Worm (Caenorhabditis elegans) whole organism, young adult: ENCODE results near the gene F54D5.23.

Experiments
- F33H1.4 ChIP-seq: fragments of 200-800 bp; sonication (Bioruptor generic); IDR thresholded peaks from 2 replicates; pipeline ENCODE4 v1.3.6; 2022; ENCODE audit warnings: missing genetic modification reagents, missing genetic modification characterization, missing compliant biosample characterization
- F57C9.4 ChIP-seq: sonication (generic microtip); optimal IDR thresholded peaks from 2 replicates; lab custom pipeline; 2017; ENCODE audit warnings: mild to moderate bottlenecking, missing genetic modification characterization, missing compliant biosample characterization
- Y56A3A.18 ChIP-seq: fragments of 200-800 bp; sonication (Bioruptor generic); IDR thresholded peaks from 2 replicates; pipeline ENCODE4 v1.3.6; 2022; ENCODE audit warnings: missing genetic modification reagents, missing genetic modification characterization, missing compliant biosample characterization
- Y95B8A.8 ChIP-seq: fragments of 200-800 bp; sonication (Bioruptor generic); IDR thresholded peaks from 2 replicates; pipeline ENCODE4 v1.3.6; 2022; ENCODE audit warnings: missing genetic modification reagents, missing genetic modification characterization, missing compliant biosample characterization
- ZK185.1 ChIP-seq: sonication (generic microtip); optimal IDR thresholded peaks from 2 replicates; lab custom pipeline; 2016; ENCODE audit warnings: mild to moderate bottlenecking, missing genetic modification characterization, missing compliant biosample characterization; ENCODE audit not compliant: poor library complexity, severe bottlenecking
- aptf-2 ChIP-seq: fragments of 200-800 bp; sonication (Bioruptor generic); conservative IDR thresholded peaks from 2 replicates; pipeline ENCODE4 v1.3.6; 2022; ENCODE audit warnings: missing genetic modification reagents, missing genetic modification characterization, missing compliant biosample characterization
- ceh-27 ChIP-seq: fragments of 200-800 bp; sonication (Bioruptor generic); optimal IDR thresholded peaks from 2 replicates; lab custom pipeline; 2018; ENCODE audit warnings: mild to moderate bottlenecking, missing genetic modification characterization, moderate library complexity, missing compliant biosample characterization
- ceh-79 ChIP-seq: sonication (generic microtip); optimal IDR thresholded peaks from 2 replicates; lab custom pipeline; 2017; ENCODE audit warnings: mild to moderate bottlenecking, missing genetic modification characterization, missing compliant biosample characterization
- ceh-91 ChIP-seq: fragments of 200-800 bp; sonication (Bioruptor generic); IDR thresholded peaks from 2 replicates; pipeline ENCODE4 v1.3.6; 2022; ENCODE audit warnings: missing genetic modification reagents, missing genetic modification characterization, missing compliant biosample characterization
- efl-1 ChIP-seq: fragments of 150-350 bp; optimal IDR thresholded peaks from 2 replicates; lab custom pipeline; 2014; ENCODE audit warnings: missing biosample characterization, missing genetic modification reagents, missing genetic modification characterization
- egl-18 ChIP-seq: fragments of 200-800 bp; sonication (Bioruptor generic); IDR thresholded peaks from 2 replicates; pipeline ENCODE4 v1.3.6; 2022; ENCODE audit warnings: missing genetic modification reagents, missing genetic modification characterization, missing compliant biosample characterization
- egl-44 ChIP-seq: fragments of 200-800 bp; sonication (Bioruptor generic); IDR thresholded peaks from 2 replicates; pipeline ENCODE4 v1.3.6; 2022; ENCODE audit warnings: missing genetic modification reagents, missing genetic modification characterization, missing compliant biosample characterization
- hmg-1.2 ChIP-seq: fragments of 200-800 bp; sonication (Bioruptor generic); IDR thresholded peaks from 2 replicates; pipeline ENCODE4 v1.3.6; 2022; ENCODE audit warnings: missing genetic modification reagents, missing genetic modification characterization, missing compliant biosample characterization
- let-526 ChIP-seq: fragments of 200-800 bp; sonication (Bioruptor generic); IDR thresholded peaks from 2 replicates; pipeline ENCODE4 v1.3.6; 2022; ENCODE audit warnings: missing genetic modification reagents, missing genetic modification characterization, missing compliant biosample characterization
- lin-35 ChIP-seq, 3 experiments: fragments of 150-350 bp in 2 of 3; sonication (generic microtip) in 1 of 3; optimal IDR thresholded peaks; 2 replicates each; lab custom pipeline; 2014 to 2018; ENCODE audit warnings: missing biosample characterization in 3 of 3, missing genetic modification characterization in 3 of 3, missing genetic modification reagents in 3 of 3
- lin-54 ChIP-seq: fragments of 200-800 bp; sonication (Bioruptor generic); optimal IDR thresholded peaks from 2 replicates; lab custom pipeline; 2018; ENCODE audit warnings: mild to moderate bottlenecking, missing genetic modification characterization, missing compliant biosample characterization
- lsy-27 ChIP-seq: sonication (generic microtip); optimal IDR thresholded peaks from 2 replicates; lab custom pipeline; 2017; ENCODE audit warnings: missing genetic modification characterization, mild to moderate bottlenecking, missing compliant biosample characterization, antibody characterized with exemption, missing genotype, borderline replicate concordance; ENCODE audit not compliant: insufficient read depth
- madf-10 ChIP-seq: sonication (generic microtip); optimal IDR thresholded peaks from 2 replicates; lab custom pipeline; 2016; ENCODE audit warnings: mild to moderate bottlenecking, missing genetic modification characterization, missing compliant biosample characterization
- madf-3 ChIP-seq: fragments of 200-800 bp; sonication (Bioruptor generic); IDR thresholded peaks from 2 replicates; pipeline ENCODE4 v1.3.6; 2022; ENCODE audit warnings: missing genetic modification reagents, missing genetic modification characterization, missing compliant biosample characterization
- mcd-1 ChIP-seq: fragments of 200-800 bp; sonication (Bioruptor generic); IDR thresholded peaks from 2 replicates; pipeline ENCODE4 v1.3.6; 2022; ENCODE audit warnings: missing genetic modification reagents, missing genetic modification characterization, missing compliant biosample characterization
- nfyb-1 ChIP-seq: fragments of 200-800 bp; sonication (Bioruptor generic); IDR thresholded peaks from 2 replicates; pipeline ENCODE4 v1.3.6; 2022; ENCODE audit warnings: missing genetic modification reagents, missing genetic modification characterization, missing compliant biosample characterization
- nhr-27 ChIP-seq: fragments of 200-800 bp; sonication (Bioruptor generic); optimal IDR thresholded peaks from 2 replicates; lab custom pipeline; 2018; ENCODE audit warnings: mild to moderate bottlenecking, missing genetic modification characterization, moderate library complexity, missing compliant biosample characterization
- nhr-80 ChIP-seq: sonication (generic microtip); optimal IDR thresholded peaks from 2 replicates; lab custom pipeline; 2016; ENCODE audit warnings: missing genetic modification characterization, missing compliant biosample characterization
- pha-4 ChIP-seq: fragments of 150-350 bp; sonication (generic microtip); optimal IDR thresholded peaks from 2 replicates; lab custom pipeline; 2014; ENCODE audit warnings: missing biosample characterization, missing genetic modification reagents, missing genetic modification characterization
- rpc-1 ChIP-seq, 2 experiments: fragments of 150-350 bp in 1 of 2; sonication (generic microtip) in 1 of 2; optimal IDR thresholded peaks; 2 replicates each; lab custom pipeline; 2014 to 2018; ENCODE audit warnings: missing biosample characterization in 1 of 2, missing genetic modification characterization in 1 of 2, missing genetic modification reagents in 1 of 2, missing genotype in 1 of 2
- sdz-38 ChIP-seq: sonication (generic microtip); optimal IDR thresholded peaks from 2 replicates; lab custom pipeline; 2016; ENCODE audit warnings: missing genotype, missing genetic modification characterization, missing compliant biosample characterization
- snpc-1.1 ChIP-seq: sonication (generic microtip); optimal IDR thresholded peaks from 2 replicates; lab custom pipeline; 2017; ENCODE audit warnings: missing genetic modification characterization, mild to moderate bottlenecking, missing compliant biosample characterization, antibody characterized with exemption, moderate library complexity, missing genotype, missing genetic modification reagents; ENCODE audit not compliant: insufficient read depth
- unc-62 ChIP-seq: fragments of 150-350 bp; optimal IDR thresholded peaks from 2 replicates; lab custom pipeline; 2014; ENCODE audit warnings: missing biosample characterization, missing genetic modification reagents, missing genetic modification characterization
- zfh-2 ChIP-seq: fragments of 200-800 bp; sonication (Bioruptor generic); conservative IDR thresholded peaks from 2 replicates; pipeline ENCODE4 v1.3.6; 2022; ENCODE audit warnings: missing genetic modification reagents, missing genetic modification characterization, missing compliant biosample characterization
- zim-3 ChIP-seq: sonication (generic microtip); optimal IDR thresholded peaks from 2 replicates; lab custom pipeline; 2017; ENCODE audit warnings: mild to moderate bottlenecking, missing genetic modification characterization, moderate library complexity, missing compliant biosample characterization
- ztf-26 ChIP-seq: sonication (generic microtip); optimal IDR thresholded peaks from 2 replicates; lab custom pipeline; 2017; ENCODE audit warnings: missing genetic modification characterization, missing compliant biosample characterization
- ztf-3 ChIP-seq: fragments of 200-800 bp; sonication (Bioruptor generic); optimal IDR thresholded peaks from 2 replicates; lab custom pipeline; 2018; ENCODE audit warnings: mild to moderate bottlenecking, missing genetic modification characterization, missing compliant biosample characterization

The F54D5.23 gene

ce11 chrII:11611462-11611861 is 42.4 kb upstream of the F54D5.23 start:
- TF ChIP-seq sdz-38 (tag; lab: Kevin White, UChicago) (no peak), nhr-27 (tag; lab: Kevin White, UChicago) (no peak), ztf-26 (tag; lab: Kevin White, UChicago) (peak; percentile 13), egl-44 (no peak), nhr-80 (tag; lab: Kevin White, UChicago) (peak; percentile 48)

ce11 chrII:11604613-11605012 is 35.5 kb upstream of the F54D5.23 start:
- TF ChIP-seq zim-3 (tag; lab: Kevin White, UChicago) (no peak), nhr-80 (tag; lab: Kevin White, UChicago) (peak; percentile 67), Y95B8A.8 (no peak), ceh-27 (GFP tag; lab: Kevin White, UChicago) (no peak), ztf-3 (GFP tag; lab: Kevin White, UChicago) (no peak)

ce11 chrII:11602387-11602960 is 33.4 kb upstream of the F54D5.23 start:
- no peak for TF ChIP-seq lin-35 (GFP tag; optimal IDR thresholded peaks at IDR 0.05; lab: Kevin White, UChicago)
- no peak for TF ChIP-seq madf-3 (GFP tag; lab: Robert Waterston, UW)
- no peak for TF ChIP-seq zim-3 (tag; lab: Kevin White, UChicago)
- peak; percentile 78 for TF ChIP-seq zfh-2 (GFP tag; lab: Robert Waterston, UW)
- TF ChIP-seq F33H1.4 (GFP tag; lab: Robert Waterston, UW) = no peak

- TF ChIP-seq ztf-3 (GFP tag; lab: Kevin White, UChicago) = no peak
- no peak for TF ChIP-seq madf-10 (tag; lab: Kevin White, UChicago)
- no peak for TF ChIP-seq ceh-91 (GFP tag; lab: Robert Waterston, UW)
- TF ChIP-seq ZK185.1 (tag; lab: Kevin White, UChicago) = no peak
- TF ChIP-seq hmg-1.2 = no peak
Observed at ce11 chrII:11600711-11601110, 31.6 kb upstream of the F54D5.23 start, which contains the start of gene F07A11.4. Gene F07A11.4 (plus strand): TSS chrII:11601011.

ce11 chrII:11599751-11600150 is 30.7 kb upstream of the F54D5.23 start, which contains the start of gene npp-5:
Gene npp-5 (minus strand): TSS chrII:11599809.
- no peak for TF ChIP-seq F57C9.4 (tag; lab: Kevin White, UChicago)
- TF ChIP-seq mcd-1 (GFP tag; lab: Robert Waterston, UW) = peak; percentile 63; the same call in 1 of the 2 replicates
- TF ChIP-seq Y56A3A.18 (GFP tag; lab: Robert Waterston, UW) = no peak
- no peak for TF ChIP-seq snpc-1.1 (tag; lab: Kevin White, UChicago)
- TF ChIP-seq unc-62 = no peak
- no peak for TF ChIP-seq egl-18 (GFP tag; lab: Robert Waterston, UW)
- TF ChIP-seq aptf-2 (GFP tag; lab: Robert Waterston, UW) = no peak
- TF ChIP-seq pha-4 (tag; lab: Kevin White, UChicago) = no peak
- no peak for TF ChIP-seq lsy-27 (tag; lab: Kevin White, UChicago)
- TF ChIP-seq rpc-1 (optimal IDR thresholded peaks at IDR 0.05; lab: Kevin White, UChicago) = no peak
- no peak for TF ChIP-seq rpc-1 (tag; optimal IDR thresholded peaks at IDR 0.05; lab: Kevin White, UChicago)
- no peak for TF ChIP-seq zfh-2 (GFP tag; lab: Robert Waterston, UW)
- no peak for TF ChIP-seq let-526
- TF ChIP-seq lin-54 (GFP tag; lab: Kevin White, UChicago) = peak; percentile 52
- no peak for TF ChIP-seq ceh-79 (tag; lab: Kevin White, UChicago)
- no peak for TF ChIP-seq nfyb-1
- peak; percentile 29 for TF ChIP-seq efl-1 (GFP tag; lab: Kevin White, UChicago)
- TF ChIP-seq, all 124 proteins: peak for 3
